Fruit fly (Drosophila melanogaster) ovary, adult (tissue): ENCODE data around the gene CG31792.

ENCODE experiments used
- CG17801 ChIP-seq: fragments of 200-800 bp; optimal IDR thresholded peaks from 2 replicates; lab custom pipeline; 2019; ENCODE audit warnings: missing biosample characterization, mild to moderate bottlenecking, missing genetic modification characterization, moderate library complexity; ENCODE audit not compliant: partially characterized antibody

CG31792 gene

DNA sequence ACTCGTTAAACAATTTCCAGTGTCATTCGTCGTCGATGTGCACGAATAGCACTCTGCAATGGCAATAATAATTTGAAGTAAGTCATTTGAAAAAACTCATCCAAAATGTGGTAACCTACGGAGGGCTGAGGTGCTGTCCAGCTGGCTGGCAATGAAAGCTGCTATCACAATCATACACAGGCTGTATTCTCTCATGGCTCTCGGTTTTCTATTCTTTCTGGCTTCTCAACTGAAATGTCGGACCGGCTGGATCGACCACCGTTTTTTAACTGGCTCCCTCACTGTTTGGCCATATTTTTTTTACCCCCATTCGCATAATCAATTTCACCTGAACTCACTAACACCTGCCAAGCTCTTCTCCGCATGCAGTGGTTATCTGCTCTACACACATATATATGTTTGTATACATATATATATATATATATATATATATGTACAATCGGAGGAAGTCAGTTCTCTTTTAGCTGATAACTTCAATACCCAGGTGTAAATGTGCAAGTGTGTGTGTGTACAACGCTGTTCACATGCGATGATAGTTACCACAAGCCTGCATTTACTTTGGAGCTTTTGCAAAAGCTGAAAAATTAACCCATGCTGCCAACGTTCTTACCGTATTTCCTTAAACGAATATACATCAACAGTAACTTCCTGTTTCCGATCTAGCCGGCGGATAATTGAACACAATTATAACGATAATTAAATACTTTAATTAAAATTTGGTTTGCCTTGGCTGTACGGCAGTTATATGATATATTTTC, 1.4 kb upstream of the CG31792 start, which contains the start of gene CG10650:
Gene CG10650, minus strand, starts transcription at position 275 of the 758 bp plus-strand sequence.
- TF ChIP-seq CG17801 = no peak

DNA sequence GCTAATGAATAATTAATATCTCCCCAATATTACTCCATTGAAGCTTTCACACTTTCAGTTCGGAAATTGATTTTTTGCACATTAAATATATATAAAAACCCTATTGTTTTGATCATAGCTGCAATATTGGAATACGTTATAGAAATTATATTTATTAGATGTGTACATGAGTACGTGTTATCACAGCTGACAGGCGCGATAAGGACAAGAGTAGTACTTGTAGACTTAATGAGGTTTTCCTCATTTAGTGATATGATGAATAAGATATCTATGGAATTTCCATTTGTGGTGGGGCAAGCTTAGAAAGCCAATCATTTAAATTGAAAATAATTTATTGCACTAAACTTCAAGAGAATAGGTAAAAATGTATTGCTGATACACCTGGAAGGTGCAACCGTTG, 5.2 kb downstream of the CG31792 start:
- TF ChIP-seq CG17801 = no peak

DNA sequence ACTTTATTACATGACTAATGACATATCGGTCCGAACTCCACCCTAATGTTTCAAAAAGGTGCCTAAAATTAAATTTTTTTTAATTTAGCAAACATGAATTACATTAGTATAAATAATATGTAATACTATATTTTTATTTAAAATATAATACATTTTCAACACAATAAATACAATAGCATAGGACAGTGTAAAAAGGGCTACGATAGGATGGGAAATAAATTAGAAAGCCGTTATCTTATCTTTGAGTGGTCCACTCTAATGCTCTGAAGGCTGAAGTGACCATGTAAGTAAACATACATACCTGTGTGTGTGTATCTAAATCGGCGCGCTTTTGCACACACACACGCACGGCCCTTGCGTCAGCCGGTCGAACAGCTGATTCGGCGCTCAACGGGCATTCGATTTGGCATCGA, 5.7 kb downstream of the CG31792 start, which contains the start of gene CG31793:
Gene CG31793, plus strand, starts transcription at position 409 of the 413 bp plus-strand sequence.
- TF ChIP-seq CG17801 = peak; percentile 73

DNA sequence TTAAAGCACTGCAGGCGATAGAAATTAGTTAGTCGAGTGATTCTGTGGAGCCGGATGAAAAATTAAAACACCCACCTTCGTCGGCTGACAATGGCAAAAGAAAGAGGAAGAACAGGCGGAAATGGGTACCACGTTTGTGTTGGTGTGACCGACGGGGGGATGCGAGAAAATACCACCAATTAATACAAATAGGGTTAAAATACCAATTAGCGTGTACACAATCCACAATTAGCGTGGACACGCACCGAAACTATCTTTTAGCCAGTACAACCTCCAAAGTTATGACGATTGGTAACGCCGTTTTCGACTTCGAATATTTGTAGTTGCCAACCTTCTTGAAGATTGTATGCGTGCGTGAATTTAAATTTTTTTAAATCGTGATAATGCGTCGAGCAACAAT, 11.9 kb downstream of the CG31792 start, which contains the start of gene RpL30:
Gene RpL30, minus strand, starts transcription at position 177 of the 400 bp plus-strand sequence.
- peak; percentile 85 for TF ChIP-seq CG17801

dm6 chr2L:19010037-19010436, 12.8 kb downstream of the CG31792 start:
- TF ChIP-seq CG17801 = no peak

- no peak for TF ChIP-seq CG17801
These were observed 13.3 kb downstream of the CG31792 start, which contains the start of gene robl37BC for dm6 chr2L:19010566-19010965. Gene robl37BC, plus strand, starts transcription at chr2L:19010866.

DNA sequence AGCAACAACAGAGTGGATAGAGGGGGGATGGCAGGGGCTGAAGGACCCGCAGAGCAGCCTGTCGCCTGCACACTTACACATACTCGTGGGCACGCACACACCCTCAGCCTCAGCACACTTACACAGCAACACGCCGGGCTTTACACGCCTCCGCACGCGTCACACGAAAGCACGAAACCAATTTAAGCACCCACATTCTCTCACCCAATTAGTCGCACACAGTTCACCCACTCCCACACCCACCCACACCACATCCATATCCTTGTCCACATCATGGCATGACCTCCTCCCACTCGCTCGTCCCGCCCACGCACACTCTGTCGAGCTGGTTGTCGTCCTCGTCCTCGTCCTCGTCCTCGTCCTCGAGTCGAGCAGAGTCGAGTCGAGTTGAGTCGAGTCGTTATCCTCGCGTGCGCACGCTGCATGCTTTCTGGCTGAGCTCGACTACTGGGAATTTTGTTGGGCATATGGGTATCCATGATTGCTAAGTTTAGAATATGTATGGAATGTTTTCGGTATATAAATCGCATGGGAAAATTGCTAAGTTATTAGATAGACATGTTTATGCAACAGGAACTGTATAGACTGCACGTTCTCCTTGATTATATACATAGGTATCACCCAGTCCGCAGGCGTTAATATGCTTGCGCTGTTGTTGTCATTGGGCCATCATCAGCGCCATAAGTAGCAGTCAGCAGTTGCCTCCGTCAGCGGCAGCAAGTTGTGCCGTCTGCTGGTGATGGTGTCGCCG, 14.8 kb downstream of the CG31792 start:
- no peak for TF ChIP-seq CG17801

dm6 chr2L:19012776-19013328, 15.6 kb downstream of the CG31792 start:
- no peak for TF ChIP-seq CG17801

DNA sequence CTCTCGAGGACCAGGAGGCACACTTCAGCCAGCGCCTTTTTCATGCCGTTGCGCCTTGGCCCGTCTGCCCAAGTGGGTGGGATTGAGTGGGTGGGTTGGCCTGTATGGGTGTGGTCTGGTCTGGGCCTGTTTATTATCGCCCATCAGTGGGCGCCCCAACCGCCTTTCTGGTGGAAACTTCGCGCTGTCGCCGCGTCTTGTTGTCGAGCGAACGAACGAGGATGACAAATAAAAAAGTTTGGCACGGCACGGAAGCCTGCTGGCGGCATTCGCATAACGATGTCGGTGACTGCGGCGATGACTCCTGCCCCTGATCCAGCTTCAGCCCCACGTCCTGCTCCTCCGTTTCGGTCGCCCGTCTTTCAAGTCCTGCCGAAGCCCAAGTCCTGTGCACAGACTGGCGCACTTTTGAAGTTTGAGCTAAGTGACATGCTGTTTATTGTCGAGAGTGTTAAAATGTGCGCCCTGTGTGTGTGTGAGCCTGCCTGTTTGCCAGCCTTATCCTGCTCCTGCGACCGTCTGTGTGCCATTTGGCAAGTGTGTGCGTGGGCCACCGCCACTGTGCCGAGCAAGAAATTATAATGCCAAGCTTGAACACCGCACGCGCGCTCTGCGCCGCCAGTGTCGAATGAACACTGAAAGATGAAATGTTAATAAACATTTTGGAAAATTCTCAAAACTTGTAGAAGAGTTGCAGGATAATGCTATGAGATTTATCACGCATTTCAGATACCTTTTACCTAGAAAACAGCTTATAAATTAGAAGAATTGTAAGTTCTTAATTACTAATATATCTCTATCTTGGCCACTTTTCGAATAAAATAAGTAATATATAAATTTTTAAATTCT, 17.0 kb downstream of the CG31792 start:
- no peak for TF ChIP-seq CG17801

- no peak for TF ChIP-seq CG17801
These were observed 17.7 kb downstream of the CG31792 start for dm6 chr2L:19014881-19015366.

dm6 chr2L:19015628-19016027, 18.4 kb downstream of the CG31792 start:
- TF ChIP-seq CG17801 = no peak

DNA sequence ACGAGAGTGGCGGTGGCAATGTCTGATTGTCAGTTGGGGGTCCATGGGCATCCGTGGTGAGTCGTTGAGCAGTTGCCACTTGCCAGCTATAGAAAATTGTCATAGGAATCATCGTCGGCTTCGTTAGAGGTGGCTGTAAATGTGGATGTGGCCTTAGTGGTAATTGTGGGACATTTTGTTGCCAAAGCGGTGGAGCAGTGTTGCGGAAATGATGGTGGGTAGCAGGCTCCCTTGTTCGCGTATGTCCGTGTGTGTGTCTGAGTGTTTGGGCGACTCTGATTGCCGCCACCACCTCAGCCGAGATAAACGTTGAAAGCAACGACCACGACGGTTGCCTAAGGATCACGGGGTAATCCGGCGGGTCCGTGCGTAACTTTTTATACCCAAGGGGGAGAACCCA, 19.8 kb downstream of the CG31792 start:
- no peak for TF ChIP-seq CG17801

DNA sequence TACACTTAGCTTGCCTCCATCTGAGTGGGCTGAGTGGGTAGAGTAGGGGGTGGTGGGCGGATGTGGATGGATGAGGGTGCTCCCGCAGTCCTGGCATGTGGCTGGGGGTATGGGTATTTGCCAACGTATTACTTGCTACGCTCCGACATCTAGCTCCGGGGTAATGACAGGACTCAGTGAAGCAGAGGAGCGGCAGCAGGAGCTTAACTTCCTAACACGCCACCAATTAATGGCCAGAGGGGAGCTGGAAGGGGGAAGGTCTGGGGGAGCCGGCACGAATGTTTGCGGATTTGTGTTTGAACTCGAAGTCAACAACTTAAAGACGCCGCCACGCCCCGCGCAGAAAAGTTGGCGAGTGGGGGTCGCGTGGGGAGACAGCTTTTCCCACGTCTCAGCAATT, 21.0 kb downstream of the CG31792 start:
- TF ChIP-seq CG17801 = no peak

DNA sequence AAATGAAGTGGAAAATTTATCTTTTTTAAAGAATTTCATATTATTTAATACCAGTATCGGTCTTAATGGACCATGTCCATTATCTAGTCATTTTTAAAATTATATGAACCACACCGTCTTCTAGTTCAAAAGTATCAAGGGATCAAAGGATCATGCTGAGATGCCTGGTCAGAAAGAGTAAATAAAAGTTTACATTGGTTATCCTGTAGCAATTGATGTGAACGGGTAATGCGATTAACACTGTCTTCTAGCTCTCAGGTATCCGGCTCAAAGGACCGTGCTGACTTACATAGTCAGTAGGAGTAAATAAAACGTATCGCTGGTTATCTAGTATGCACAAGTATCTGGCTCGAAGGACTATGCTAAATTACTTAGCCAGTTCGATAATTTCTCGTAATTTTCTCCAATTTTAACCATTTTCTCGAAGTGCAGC, 21.9 kb downstream of the CG31792 start:
- no peak for TF ChIP-seq CG17801

DNA sequence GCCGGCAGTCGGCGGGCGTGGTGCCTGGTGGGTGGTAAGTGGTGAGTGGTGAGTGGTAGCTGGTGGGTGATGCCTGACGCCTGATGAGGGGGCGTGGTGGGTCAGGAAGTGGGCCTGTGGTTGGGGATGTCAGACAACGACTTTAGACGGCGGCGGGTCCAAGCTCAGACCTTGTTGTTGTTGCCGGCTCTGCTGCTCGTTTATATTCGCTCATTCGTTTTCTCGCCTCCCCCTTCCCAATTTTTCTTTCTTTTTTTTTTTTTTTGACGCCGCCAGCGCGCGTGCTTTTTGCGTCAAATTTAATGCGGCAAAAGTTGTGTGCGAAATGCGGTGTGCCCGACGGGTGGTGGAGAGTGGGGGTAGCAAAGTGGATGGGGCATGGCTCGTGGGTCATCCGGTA, 22.4 kb downstream of the CG31792 start:
- TF ChIP-seq CG17801 = no peak
